Worm (Caenorhabditis elegans): ENCODE results near the gene nhr-110.

DNA sequence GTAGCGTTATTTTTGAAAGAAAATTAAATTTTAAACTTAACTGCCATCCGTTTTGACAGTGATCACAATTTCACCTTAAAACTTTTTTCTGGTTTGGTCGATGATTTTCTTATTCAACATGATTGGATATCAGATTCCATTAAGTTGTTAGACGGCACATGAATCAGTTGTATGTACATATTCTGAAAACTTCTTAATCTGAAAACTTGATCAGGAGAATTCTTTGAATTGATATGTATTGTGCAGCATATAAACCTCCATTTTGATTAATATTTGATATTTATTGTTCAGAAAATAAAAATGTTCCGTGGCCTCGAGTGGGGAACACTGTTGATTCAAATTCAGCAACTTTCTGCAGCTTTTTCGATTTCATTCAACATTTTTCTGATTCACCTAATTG is 15.8 kb upstream of the nhr-110 start, which contains the start of gene str-221:
- TF ChIP-seq blmp-1 (tag; optimal IDR thresholded peaks at IDR 0.05) (no peak), unc-62 (GFP tag; optimal IDR thresholded peaks at IDR 0.05) (no peak), ces-1 (GFP tag; optimal IDR thresholded peaks at IDR 0.05) (no peak), bed-3 (GFP tag; optimal IDR thresholded peaks at IDR 0.05) (no peak), unc-39 (tag; optimal IDR thresholded peaks at IDR 0.05) (no peak), snpc-4 (tag; optimal IDR thresholded peaks at IDR 0.05) (no peak), elt-3 (tag; optimal IDR thresholded peaks at IDR 0.05) (no peak), pha-4 (tag; optimal IDR thresholded peaks at IDR 0.05) (no peak), mep-1 (tag; optimal IDR thresholded peaks at IDR 0.05) (no peak), ztf-11 (tag; optimal IDR thresholded peaks at IDR 0.05) (no peak), nhr-237 (tag; optimal IDR thresholded peaks at IDR 0.05) (no peak)

Measured in whole organism, mixed stage, embryonic.